Worm (Caenorhabditis elegans) whole organism, L3 larva: ENCODE measurements around the gene ZK105.11.

Source experiments
- aly-2 ChIP-seq: fragments of 150-350 bp; optimal IDR thresholded peaks from 2 replicates; lab custom pipeline; 2014; ENCODE audit warnings: missing biosample characterization, missing genetic modification characterization
- ama-1 ChIP-seq: fragments of 150-350 bp; optimal IDR thresholded peaks from 2 replicates; lab custom pipeline; 2018
- eor-1 ChIP-seq, 2 experiments: fragments of 150-350 bp; optimal IDR thresholded peaks; 2 replicates each; lab custom pipeline; 2014 to 2018; ENCODE audit warnings: missing biosample characterization in 2 of 2, missing genetic modification characterization in 2 of 2
- fkh-10 ChIP-seq: sonication (generic microtip); optimal IDR thresholded peaks from 2 replicates; lab custom pipeline; 2017; ENCODE audit warnings: missing biosample characterization, missing genetic modification reagents, missing genetic modification characterization
- nhr-11 ChIP-seq: fragments of 150-350 bp; optimal IDR thresholded peaks from 2 replicates; lab custom pipeline; 2014; ENCODE audit warnings: missing biosample characterization, missing genetic modification characterization
- nhr-23 ChIP-seq: fragments of 150-350 bp; optimal IDR thresholded peaks from 2 replicates; lab custom pipeline; 2014; ENCODE audit warnings: missing biosample characterization, missing genetic modification reagents, missing genetic modification characterization
- nhr-67 ChIP-seq: fragments of 150-350 bp; optimal IDR thresholded peaks from 2 replicates; lab custom pipeline; 2014; ENCODE audit warnings: missing biosample characterization, missing genetic modification characterization
- pha-4 ChIP-seq: fragments of 150-350 bp; optimal IDR thresholded peaks from 2 replicates; lab custom pipeline; 2014; ENCODE audit warnings: missing biosample characterization, missing genetic modification reagents, missing genetic modification characterization
- sea-2 ChIP-seq: fragments of 150-350 bp; sonication (generic microtip); optimal IDR thresholded peaks from 4 replicates; lab custom pipeline; 2014; ENCODE audit warnings: missing biosample characterization, missing genetic modification reagents, missing genetic modification characterization
- tbx-2 ChIP-seq: sonication (generic microtip); optimal IDR thresholded peaks from 2 replicates; lab custom pipeline; 2016; ENCODE audit warnings: mild to moderate bottlenecking, missing genetic modification characterization, missing compliant biosample characterization
- zag-1 ChIP-seq: fragments of 150-350 bp; optimal IDR thresholded peaks from 2 replicates; lab custom pipeline; 2014; ENCODE audit warnings: missing biosample characterization, missing genetic modification characterization
- ztf-4 ChIP-seq: fragments of 150-350 bp; optimal IDR thresholded peaks from 2 replicates; lab custom pipeline; 2014; ENCODE audit warnings: missing biosample characterization, missing genetic modification characterization

DNA sequence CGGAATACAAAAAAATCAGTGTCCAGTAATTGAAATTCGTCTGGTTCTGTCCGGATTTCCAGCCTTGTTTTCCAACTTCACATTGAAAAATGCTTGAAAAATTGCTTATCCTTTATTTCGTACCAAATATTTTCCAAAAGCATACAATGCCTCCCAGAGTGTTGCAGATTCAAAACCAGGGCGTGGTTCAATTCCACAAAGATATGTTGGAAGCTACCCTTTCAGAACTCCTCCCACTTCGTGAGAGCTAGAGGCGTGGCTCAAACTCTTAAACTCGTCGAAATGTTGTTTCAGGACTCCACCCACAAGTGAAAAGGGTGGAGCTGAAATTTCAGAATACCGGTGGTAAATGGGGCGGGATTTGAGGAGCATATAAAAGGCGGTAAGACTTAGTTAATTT, 32.5 kb downstream of the ZK105.11 start, which contains the start of gene C12D5.3:
- TF ChIP-seq fkh-10 (GFP tag; lab: Kevin White, UChicago) (no peak), pha-4 (tag; lab: Kevin White, UChicago) (no peak), aly-2 (no peak), eor-1 (tag; optimal IDR thresholded peaks at IDR 0.05; lab: Kevin White, UChicago) (no peak), nhr-67 (no peak), ztf-4 (tag; lab: Kevin White, UChicago) (no peak), zag-1 (tag; lab: Kevin White, UChicago) (no peak), tbx-2 (tag; lab: Kevin White, UChicago) (no peak), nhr-23 (no peak), nhr-11 (tag; lab: Kevin White, UChicago) (no peak), sea-2 (GFP tag; lab: Kevin White, UChicago) (no peak), ama-1 (lab: Kevin White, UChicago) (no peak)
